Worm (Caenorhabditis elegans) whole organism, late embryonic: Measurements from ENCODE around the gene lmp-2.

ENCODE experiments used
- C08G9.2 ChIP-seq: sonication (generic microtip); optimal IDR thresholded peaks from 2 replicates; lab custom pipeline; 2016; ENCODE audit warnings: mild to moderate bottlenecking, missing genetic modification characterization, moderate library complexity, missing compliant biosample characterization
- C38D4.7 ChIP-seq: fragments of 200-800 bp; sonication (Bioruptor generic); optimal IDR thresholded peaks from 2 replicates; lab custom pipeline; 2018; ENCODE audit warnings: mild to moderate bottlenecking, missing genetic modification characterization, moderate library complexity, missing compliant biosample characterization
- K02D7.2 ChIP-seq: sonication (generic microtip); optimal IDR thresholded peaks from 2 replicates; lab custom pipeline; 2017; ENCODE audit warnings: mild to moderate bottlenecking, missing genetic modification characterization, missing compliant biosample characterization
- Y22D7AL.16 ChIP-seq: sonication (generic microtip); optimal IDR thresholded peaks from 2 replicates; lab custom pipeline; 2016; ENCODE audit warnings: missing genetic modification characterization, missing compliant biosample characterization
- ama-1 ChIP-seq: fragments of 150-350 bp; optimal IDR thresholded peaks from 2 replicates; lab custom pipeline; 2014
- ceh-14 ChIP-seq: sonication (generic microtip); optimal IDR thresholded peaks from 2 replicates; lab custom pipeline; 2016; ENCODE audit warnings: missing genotype, missing genetic modification characterization, missing compliant biosample characterization
- ceh-18 ChIP-seq: sonication (generic microtip); optimal IDR thresholded peaks from 2 replicates; lab custom pipeline; 2016; ENCODE audit warnings: missing genetic modification characterization, missing compliant biosample characterization
- ceh-24 ChIP-seq: sonication (generic microtip); optimal IDR thresholded peaks from 2 replicates; lab custom pipeline; 2016; ENCODE audit warnings: mild to moderate bottlenecking, missing genetic modification characterization, missing compliant biosample characterization
- ceh-30 ChIP-seq: fragments of 150-350 bp; optimal IDR thresholded peaks from 2 replicates; lab custom pipeline; 2014; ENCODE audit warnings: missing biosample characterization, missing genetic modification characterization
- ceh-31 ChIP-seq: sonication (generic microtip); optimal IDR thresholded peaks from 2 replicates; lab custom pipeline; 2016; ENCODE audit warnings: missing genetic modification characterization, missing compliant biosample characterization
- ceh-34 ChIP-seq: sonication (generic microtip); optimal IDR thresholded peaks from 2 replicates; lab custom pipeline; 2016; ENCODE audit warnings: mild to moderate bottlenecking, missing genetic modification characterization, missing compliant biosample characterization
- ceh-45 ChIP-seq: fragments of 200-800 bp; sonication (Bioruptor generic); IDR thresholded peaks from 2 replicates; pipeline ENCODE4 v1.3.6; 2022; ENCODE audit warnings: missing genetic modification reagents, missing genetic modification characterization, missing compliant biosample characterization
- ceh-48 ChIP-seq: sonication (generic microtip); optimal IDR thresholded peaks from 2 replicates; lab custom pipeline; 2016; ENCODE audit warnings: missing genetic modification characterization, inconsistent platforms, missing compliant biosample characterization
- ceh-6 ChIP-seq: fragments of 200-800 bp; sonication (Bioruptor generic); optimal IDR thresholded peaks from 2 replicates; lab custom pipeline; 2018; ENCODE audit warnings: mild to moderate bottlenecking, missing genetic modification characterization, missing compliant biosample characterization
- che-1 ChIP-seq: sonication (generic microtip); optimal IDR thresholded peaks from 2 replicates; lab custom pipeline; 2016; ENCODE audit warnings: mild to moderate bottlenecking, missing genetic modification characterization, missing compliant biosample characterization
- elt-2 ChIP-seq: sonication (generic microtip); optimal IDR thresholded peaks from 2 replicates; lab custom pipeline; 2016; ENCODE audit warnings: missing genetic modification reagents, missing genetic modification characterization, missing compliant biosample characterization
- elt-4 ChIP-seq: sonication (generic microtip); optimal IDR thresholded peaks from 2 replicates; lab custom pipeline; 2016; ENCODE audit warnings: missing genetic modification characterization, missing compliant biosample characterization
- ets-4 ChIP-seq: sonication (generic microtip); optimal IDR thresholded peaks from 2 replicates; lab custom pipeline; 2016; ENCODE audit warnings: missing genetic modification characterization, missing compliant biosample characterization
- eyg-1 ChIP-seq: sonication (generic microtip); optimal IDR thresholded peaks from 2 replicates; lab custom pipeline; 2016; ENCODE audit warnings: missing genotype, missing genetic modification characterization, missing compliant biosample characterization
- fkh-10 ChIP-seq: fragments of 150-350 bp; optimal IDR thresholded peaks from 2 replicates; lab custom pipeline; 2014; ENCODE audit warnings: missing biosample characterization, missing genetic modification reagents, missing genetic modification characterization
- hlh-15 ChIP-seq: sonication (generic microtip); optimal IDR thresholded peaks from 2 replicates; lab custom pipeline; 2016; ENCODE audit warnings: missing genetic modification characterization, missing compliant biosample characterization
- hlh-6 ChIP-seq: sonication (generic microtip); optimal IDR thresholded peaks from 2 replicates; lab custom pipeline; 2016; ENCODE audit warnings: missing genotype, missing genetic modification characterization, missing compliant biosample characterization
- hlh-8 ChIP-seq: sonication (generic microtip); optimal IDR thresholded peaks from 2 replicates; lab custom pipeline; 2016; ENCODE audit warnings: missing genotype, missing genetic modification characterization, missing compliant biosample characterization
- lim-6 ChIP-seq: sonication (generic microtip); optimal IDR thresholded peaks from 2 replicates; lab custom pipeline; 2016; ENCODE audit warnings: missing genetic modification characterization, missing compliant biosample characterization
- madf-2 ChIP-seq: sonication (generic microtip); optimal IDR thresholded peaks from 2 replicates; lab custom pipeline; 2017; ENCODE audit warnings: missing genetic modification characterization, missing compliant biosample characterization
- nfya-1 ChIP-seq: sonication (generic microtip); optimal IDR thresholded peaks from 2 replicates; lab custom pipeline; 2017; ENCODE audit warnings: missing genetic modification characterization, mild to moderate bottlenecking, missing compliant biosample characterization, antibody characterized with exemption, moderate library complexity
- npax-4 ChIP-seq: sonication (generic microtip); optimal IDR thresholded peaks from 2 replicates; lab custom pipeline; 2016; ENCODE audit warnings: missing genetic modification characterization, missing compliant biosample characterization
- odd-2 ChIP-seq: sonication (generic microtip); optimal IDR thresholded peaks from 2 replicates; lab custom pipeline; 2017; ENCODE audit warnings: antibody characterized with exemption, mild to moderate bottlenecking, missing genetic modification characterization, missing compliant biosample characterization
- pat-9 ChIP-seq: fragments of 200-800 bp; sonication (Bioruptor generic); optimal IDR thresholded peaks from 2 replicates; lab custom pipeline; 2018; ENCODE audit warnings: mild to moderate bottlenecking, missing genetic modification characterization, moderate library complexity, missing compliant biosample characterization
- pax-1 ChIP-seq: fragments of 150-350 bp; optimal IDR thresholded peaks from 2 replicates; lab custom pipeline; 2014; ENCODE audit warnings: missing biosample characterization, missing genetic modification characterization
- pha-4 ChIP-seq: fragments of 150-350 bp; optimal IDR thresholded peaks from 2 replicates; lab custom pipeline; 2018; ENCODE audit warnings: missing biosample characterization, missing genetic modification reagents, missing genetic modification characterization
- pqm-1 ChIP-seq: sonication (generic microtip); optimal IDR thresholded peaks from 2 replicates; lab custom pipeline; 2016; ENCODE audit warnings: missing genetic modification characterization, missing compliant biosample characterization
- ref-2 ChIP-seq: sonication (generic microtip); optimal IDR thresholded peaks from 2 replicates; lab custom pipeline; 2016; ENCODE audit warnings: missing genetic modification characterization, missing compliant biosample characterization
- rnt-1 ChIP-seq: sonication (generic microtip); optimal IDR thresholded peaks from 2 replicates; lab custom pipeline; 2016; ENCODE audit warnings: missing genetic modification characterization, missing compliant biosample characterization
- sdc-2 ChIP-seq: sonication (generic microtip); optimal IDR thresholded peaks from 2 replicates; lab custom pipeline; 2016; ENCODE audit warnings: missing genotype, missing genetic modification characterization, missing compliant biosample characterization
- tbx-2 ChIP-seq: sonication (generic microtip); optimal IDR thresholded peaks from 2 replicates; lab custom pipeline; 2016; ENCODE audit warnings: missing genetic modification characterization, missing compliant biosample characterization
- tbx-7 ChIP-seq: sonication (generic microtip); optimal IDR thresholded peaks from 2 replicates; lab custom pipeline; 2016; ENCODE audit warnings: missing genotype, missing genetic modification characterization, missing compliant biosample characterization
- unc-3 ChIP-seq, 2 experiments: fragments of 200-800 bp in 1 of 2; sonication (Bioruptor generic) in 1 of 2; sonication (generic microtip) in 1 of 2; conservative IDR thresholded peaks in 1 of 2; optimal IDR thresholded peaks in 1 of 2; 2 replicates each; pipeline versions ENCODE4 v1.3.6 to Lab custom; 2016 to 2022; ENCODE audit warnings: missing compliant biosample characterization in 2 of 2, missing genetic modification characterization in 2 of 2, missing genetic modification reagents in 1 of 2
- unc-42 ChIP-seq: sonication (generic microtip); optimal IDR thresholded peaks from 2 replicates; lab custom pipeline; 2016; ENCODE audit warnings: missing genotype, missing genetic modification characterization, missing compliant biosample characterization
- unc-55 ChIP-seq: sonication (generic microtip); optimal IDR thresholded peaks from 2 replicates; lab custom pipeline; 2017; ENCODE audit warnings: missing biosample characterization, missing genetic modification reagents, missing genetic modification characterization
- ztf-16 ChIP-seq: sonication (generic microtip); optimal IDR thresholded peaks from 2 replicates; lab custom pipeline; 2017; ENCODE audit warnings: missing genetic modification characterization, missing compliant biosample characterization

The lmp-2 gene

ce11 chrX:1125426-1125825 is at the start of gene lmp-2:
lmp-2 (plus strand) TSS chrX:1125615.
- no peak for TF ChIP-seq hlh-15 (tag; lab: Kevin White, UChicago)
- TF ChIP-seq pha-4 (tag; lab: Kevin White, UChicago): no peak
- no peak for TF ChIP-seq tbx-2 (tag; lab: Kevin White, UChicago)
- TF ChIP-seq ceh-48 (tag; lab: Kevin White, UChicago): no peak
- no peak for TF ChIP-seq madf-2
- TF ChIP-seq ztf-16 (tag; lab: Kevin White, UChicago): no peak
- TF ChIP-seq ceh-6 (GFP tag; lab: Kevin White, UChicago): no peak
- TF ChIP-seq ceh-18 (tag; lab: Kevin White, UChicago): no peak
- no peak for TF ChIP-seq pax-1 (tag; lab: Kevin White, UChicago)
- no peak for TF ChIP-seq sdc-2 (tag; lab: Kevin White, UChicago)
- no peak for TF ChIP-seq K02D7.2 (tag; lab: Kevin White, UChicago)
- TF ChIP-seq fkh-10 (GFP tag; lab: Kevin White, UChicago): no peak
- TF ChIP-seq ets-4 (tag; lab: Kevin White, UChicago): no peak
- no peak for TF ChIP-seq ref-2 (tag; lab: Kevin White, UChicago)
- no peak for TF ChIP-seq ceh-24 (tag; lab: Kevin White, UChicago)

DNA sequence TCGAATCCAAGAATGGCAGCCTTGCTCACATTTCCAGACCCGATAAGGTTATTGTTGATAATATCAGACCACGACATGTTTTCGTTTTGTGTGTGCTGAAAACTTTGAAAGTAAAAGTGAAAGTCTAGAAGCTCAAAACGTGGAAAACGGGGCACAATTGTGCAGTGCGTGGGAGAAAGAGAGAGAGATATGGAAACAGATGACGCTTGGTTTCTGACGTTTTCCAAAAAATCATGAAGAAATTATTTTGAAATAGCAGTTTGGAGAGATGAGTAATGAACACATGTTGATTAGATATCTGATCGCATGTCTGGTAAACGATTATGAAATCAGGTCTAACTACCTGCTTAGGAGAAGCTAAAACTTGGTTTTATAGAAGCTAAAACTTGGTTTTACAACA is 44.9 kb upstream of the lmp-2 start, which contains the start of gene pfn-3:
Gene pfn-3 (minus strand): TSS at position 101 of the 400 bp plus-strand sequence.
- peak; percentile 23 for TF ChIP-seq unc-55 (GFP tag; lab: Kevin White, UChicago)
- no peak for TF ChIP-seq hlh-8
- TF ChIP-seq, all 69 proteins: peak for 1

ce11 chrX:1081927-1082326 is 43.5 kb upstream of the lmp-2 start:
- no peak for TF ChIP-seq ama-1 (lab: Kevin White, UChicago)
- no peak for TF ChIP-seq pqm-1 (tag; lab: Kevin White, UChicago)
- no peak for TF ChIP-seq ceh-45 (GFP tag; lab: Robert Waterston, UW)
- TF ChIP-seq unc-3 (GFP tag; conservative IDR thresholded peaks at IDR 0.05; lab: Robert Waterston, UW): no peak
- no peak for TF ChIP-seq unc-3 (tag; optimal IDR thresholded peaks at IDR 0.05; lab: Kevin White, UChicago)
- no peak for TF ChIP-seq tbx-2 (tag; lab: Kevin White, UChicago)
- no peak for TF ChIP-seq unc-55 (GFP tag; lab: Kevin White, UChicago)
- TF ChIP-seq elt-2 (tag; lab: Kevin White, UChicago): no peak
- TF ChIP-seq ets-4 (tag; lab: Kevin White, UChicago): no peak
- no peak for TF ChIP-seq ceh-30 (tag; lab: Kevin White, UChicago)
- no peak for TF ChIP-seq sdc-2 (tag; lab: Kevin White, UChicago)
- TF ChIP-seq C08G9.2 (tag; lab: Kevin White, UChicago): no peak
- TF ChIP-seq odd-2 (tag; lab: Kevin White, UChicago): no peak
- TF ChIP-seq nfya-1: peak; percentile 17
- no peak for TF ChIP-seq pha-4 (tag; lab: Kevin White, UChicago)
- TF ChIP-seq elt-4 (tag; lab: Kevin White, UChicago): peak; percentile 3
- no peak for TF ChIP-seq che-1 (tag; lab: Kevin White, UChicago)
- TF ChIP-seq eyg-1 (tag; lab: Kevin White, UChicago): no peak
- TF ChIP-seq ceh-14: no peak
- no peak for TF ChIP-seq tbx-7 (tag; lab: Kevin White, UChicago)
- TF ChIP-seq C38D4.7 (GFP tag; lab: Kevin White, UChicago): no peak
- peak; percentile 88 for TF ChIP-seq rnt-1 (tag; lab: Kevin White, UChicago)
- TF ChIP-seq madf-2: no peak
- no peak for TF ChIP-seq ceh-31 (tag; lab: Kevin White, UChicago)
- TF ChIP-seq npax-4: no peak
- TF ChIP-seq pat-9 (tag; lab: Kevin White, UChicago): no peak
- TF ChIP-seq hlh-6 (tag; lab: Kevin White, UChicago): peak; percentile 60
- TF ChIP-seq hlh-8: no peak
- TF ChIP-seq Y22D7AL.16 (tag; lab: Kevin White, UChicago): no peak
- TF ChIP-seq ceh-18 (tag; lab: Kevin White, UChicago): peak; percentile 69
- no peak for TF ChIP-seq unc-42 (tag; lab: Kevin White, UChicago)
- peak; percentile 68 for TF ChIP-seq lim-6 (tag; lab: Kevin White, UChicago)
- peak; percentile 11 for TF ChIP-seq ceh-34
- TF ChIP-seq, all 69 proteins: peak for 7
